Worm (Caenorhabditis elegans) whole organism, L1 larva: ENCODE data around the gene ZK177.12.

Experiments used
- C04F5.9 ChIP-seq: sonication (generic microtip); optimal IDR thresholded peaks from 2 replicates; lab custom pipeline; 2016; ENCODE audit warnings: missing genetic modification characterization, missing compliant biosample characterization
- C16A3.4 ChIP-seq: fragments of 150-350 bp; optimal IDR thresholded peaks from 2 replicates; lab custom pipeline; 2014; ENCODE audit warnings: missing biosample characterization, missing genetic modification characterization
- F16B12.6 ChIP-seq: fragments of 150-350 bp; optimal IDR thresholded peaks from 2 replicates; lab custom pipeline; 2014; ENCODE audit warnings: missing biosample characterization, missing genetic modification characterization
- aha-1 ChIP-seq: fragments of 150-350 bp; optimal IDR thresholded peaks from 2 replicates; lab custom pipeline; 2014; ENCODE audit warnings: missing biosample characterization, missing genetic modification characterization
- alr-1 ChIP-seq: fragments of 200-800 bp; sonication (Bioruptor generic); optimal IDR thresholded peaks from 2 replicates; lab custom pipeline; 2018; ENCODE audit warnings: borderline replicate concordance, mild to moderate bottlenecking, missing genetic modification characterization, missing compliant biosample characterization
- aly-2 ChIP-seq: fragments of 150-350 bp; optimal IDR thresholded peaks from 2 replicates; lab custom pipeline; 2014; ENCODE audit warnings: missing biosample characterization, missing genetic modification characterization
- ceh-8 ChIP-seq: fragments of 200-800 bp; sonication (Bioruptor generic); optimal IDR thresholded peaks from 2 replicates; lab custom pipeline; 2018; ENCODE audit warnings: mild to moderate bottlenecking, missing genetic modification characterization, moderate library complexity, missing compliant biosample characterization
- ceh-88 ChIP-seq: fragments of 200-800 bp; sonication (Bioruptor generic); IDR thresholded peaks from 2 replicates; pipeline ENCODE4 v1.3.6; 2022; ENCODE audit warnings: missing genetic modification characterization, missing compliant biosample characterization
- ceh-90 ChIP-seq: sonication (generic microtip); optimal IDR thresholded peaks from 2 replicates; lab custom pipeline; 2016; ENCODE audit warnings: missing genetic modification characterization, missing compliant biosample characterization
- dpl-1 ChIP-seq, 3 experiments: fragments of 150-350 bp in 2 of 3; sonication (generic microtip) in 1 of 3; optimal IDR thresholded peaks; 2 replicates each; lab custom pipeline; 2014 to 2017; ENCODE audit warnings: missing biosample characterization in 3 of 3, missing genetic modification characterization in 3 of 3, missing genetic modification reagents in 3 of 3
- dsc-1 ChIP-seq: sonication (generic microtip); optimal IDR thresholded peaks from 2 replicates; lab custom pipeline; 2016; ENCODE audit warnings: mild to moderate bottlenecking, missing genetic modification characterization, missing compliant biosample characterization
- efl-1 ChIP-seq, 4 experiments: fragments of 150-350 bp; optimal IDR thresholded peaks in 3 of 4; peaks in 1 of 4; 1 replicate in 1 of 4; 2 replicates in 3 of 4; lab custom pipeline; 2014; ENCODE audit warnings: missing biosample characterization in 2 of 4, missing genetic modification characterization in 2 of 4, missing genetic modification reagents in 2 of 4
- egl-13 ChIP-seq: sonication (generic microtip); optimal IDR thresholded peaks from 2 replicates; lab custom pipeline; 2016; ENCODE audit warnings: missing genotype, missing genetic modification reagents, missing genetic modification characterization, missing compliant biosample characterization
- ets-5 ChIP-seq: fragments of 200-800 bp; sonication (Bioruptor generic); IDR thresholded peaks from 2 replicates; pipeline ENCODE4 v1.3.6; 2022; ENCODE audit warnings: missing genetic modification characterization, missing compliant biosample characterization
- fkh-4 ChIP-seq: sonication (generic microtip); optimal IDR thresholded peaks from 2 replicates; lab custom pipeline; 2016; ENCODE audit warnings: missing compliant biosample characterization, missing genetic modification characterization, borderline replicate concordance
- grh-1 ChIP-seq: fragments of 200-800 bp; sonication (Bioruptor generic); IDR thresholded peaks from 2 replicates; pipeline ENCODE4 v1.3.6; 2022; ENCODE audit warnings: missing genetic modification reagents, missing genetic modification characterization, missing compliant biosample characterization
- hlh-4 ChIP-seq: sonication (generic microtip); optimal IDR thresholded peaks from 2 replicates; lab custom pipeline; 2016; ENCODE audit warnings: mild to moderate bottlenecking, missing genetic modification characterization, missing compliant biosample characterization
- irx-1 ChIP-seq: sonication (generic microtip); optimal IDR thresholded peaks from 2 replicates; lab custom pipeline; 2016; ENCODE audit warnings: missing genetic modification characterization, missing compliant biosample characterization
- isw-1 ChIP-seq: fragments of 200-800 bp; sonication (Bioruptor generic); IDR thresholded peaks from 2 replicates; pipeline ENCODE4 v1.3.6; 2022; ENCODE audit warnings: missing genetic modification characterization, missing compliant biosample characterization
- jun-1 ChIP-seq: fragments of 150-350 bp; optimal IDR thresholded peaks from 2 replicates; lab custom pipeline; 2014; ENCODE audit warnings: missing biosample characterization, missing genetic modification reagents, missing genetic modification characterization
- lin-39 ChIP-seq: fragments of 150-350 bp; optimal IDR thresholded peaks from 2 replicates; lab custom pipeline; 2014; ENCODE audit warnings: missing biosample characterization, missing genetic modification reagents, missing genetic modification characterization
- lir-3 ChIP-seq: sonication (generic microtip); optimal IDR thresholded peaks from 2 replicates; lab custom pipeline; 2016; ENCODE audit warnings: mild to moderate bottlenecking, missing genetic modification characterization, moderate library complexity, missing compliant biosample characterization; ENCODE audit not compliant: poor library complexity
- lsy-2 ChIP-seq, 2 experiments: fragments of 150-350 bp; optimal IDR thresholded peaks; 2 replicates each; lab custom pipeline; 2014; ENCODE audit warnings: missing biosample characterization in 2 of 2, missing genetic modification characterization in 2 of 2
- mdl-1 ChIP-seq, 2 experiments: fragments of 150-350 bp; optimal IDR thresholded peaks; 2 replicates each; lab custom pipeline; 2014 to 2017; ENCODE audit warnings: missing biosample characterization in 2 of 2, missing genetic modification characterization in 2 of 2, inconsistent platforms in 1 of 2
- mef-2 ChIP-seq: fragments of 150-350 bp; optimal IDR thresholded peaks from 2 replicates; lab custom pipeline; 2014; ENCODE audit warnings: missing biosample characterization, missing genetic modification characterization
- mep-1 ChIP-seq: fragments of 150-350 bp; optimal IDR thresholded peaks from 2 replicates; lab custom pipeline; 2014; ENCODE audit warnings: missing biosample characterization, missing genetic modification characterization
- nhr-11 ChIP-seq: fragments of 150-350 bp; optimal IDR thresholded peaks from 2 replicates; lab custom pipeline; 2014; ENCODE audit warnings: missing biosample characterization, missing genetic modification characterization
- nhr-12 ChIP-seq: sonication (generic microtip); optimal IDR thresholded peaks from 2 replicates; lab custom pipeline; 2017; ENCODE audit warnings: missing biosample characterization, missing genetic modification characterization
- nhr-19 ChIP-seq: fragments of 200-800 bp; sonication (Bioruptor generic); conservative IDR thresholded peaks from 2 replicates; pipeline ENCODE4 v1.3.6; 2022; ENCODE audit warnings: missing genetic modification characterization, missing compliant biosample characterization
- nhr-47 ChIP-seq: sonication (generic microtip); optimal IDR thresholded peaks from 2 replicates; lab custom pipeline; 2016; ENCODE audit warnings: mild to moderate bottlenecking, missing genetic modification characterization, moderate library complexity, missing compliant biosample characterization
- nhr-76 ChIP-seq: sonication (generic microtip); optimal IDR thresholded peaks from 2 replicates; lab custom pipeline; 2017; ENCODE audit warnings: missing biosample characterization, missing genetic modification characterization
- nhr-77 ChIP-seq: fragments of 150-350 bp; optimal IDR thresholded peaks from 2 replicates; lab custom pipeline; 2014; ENCODE audit warnings: missing biosample characterization, missing genetic modification characterization
- nhr-84 ChIP-seq: sonication (generic microtip); optimal IDR thresholded peaks from 2 replicates; lab custom pipeline; 2017; ENCODE audit warnings: missing biosample characterization, missing genetic modification characterization
- nhr-85 ChIP-seq: sonication (generic microtip); peaks from one replicate; lab custom pipeline; 2016; ENCODE audit warnings: missing genetic modification characterization, inconsistent platforms, missing compliant biosample characterization
- nhr-90 ChIP-seq: sonication (generic microtip); optimal IDR thresholded peaks from 2 replicates; lab custom pipeline; 2016; ENCODE audit warnings: mild to moderate bottlenecking, missing genetic modification characterization, missing compliant biosample characterization; ENCODE audit not compliant: poor library complexity
- pag-3 ChIP-seq: sonication (generic microtip); optimal IDR thresholded peaks from 2 replicates; lab custom pipeline; 2017; ENCODE audit warnings: missing genetic modification characterization, mild to moderate bottlenecking, missing compliant biosample characterization, antibody characterized with exemption, borderline replicate concordance; ENCODE audit not compliant: insufficient read depth
- pax-3 ChIP-seq: fragments of 200-800 bp; sonication (Bioruptor generic); optimal IDR thresholded peaks from 2 replicates; lab custom pipeline; 2018; ENCODE audit warnings: mild to moderate bottlenecking, missing genetic modification characterization, moderate library complexity, missing compliant biosample characterization
- rnt-1 ChIP-seq: sonication (generic microtip); optimal IDR thresholded peaks from 2 replicates; lab custom pipeline; 2016; ENCODE audit warnings: mild to moderate bottlenecking, missing genetic modification characterization, moderate library complexity, missing compliant biosample characterization
- snpc-4 ChIP-seq: fragments of 150-350 bp; optimal IDR thresholded peaks from 2 replicates; lab custom pipeline; 2014; ENCODE audit warnings: missing biosample characterization, missing genetic modification characterization
- snu-23 ChIP-seq: sonication (generic microtip); optimal IDR thresholded peaks from 2 replicates; lab custom pipeline; 2016; ENCODE audit warnings: missing genetic modification characterization, missing compliant biosample characterization
- sptf-1 ChIP-seq: fragments of 150-350 bp; optimal IDR thresholded peaks from 2 replicates; lab custom pipeline; 2014; ENCODE audit warnings: missing biosample characterization, missing genetic modification characterization
- sup-37 ChIP-seq: fragments of 200-800 bp; sonication (Bioruptor generic); optimal IDR thresholded peaks from 2 replicates; lab custom pipeline; 2018; ENCODE audit warnings: mild to moderate bottlenecking, missing genetic modification characterization, missing compliant biosample characterization
- tbx-2 ChIP-seq: sonication (generic microtip); optimal IDR thresholded peaks from 2 replicates; lab custom pipeline; 2016; ENCODE audit warnings: missing genetic modification characterization, missing compliant biosample characterization
- unc-130 ChIP-seq: fragments of 150-350 bp; optimal IDR thresholded peaks from 2 replicates; lab custom pipeline; 2017; ENCODE audit warnings: missing biosample characterization, missing genetic modification characterization, inconsistent platforms
- unc-30 ChIP-seq: sonication (generic microtip); optimal IDR thresholded peaks from 2 replicates; lab custom pipeline; 2017; ENCODE audit warnings: missing biosample characterization, missing genetic modification characterization
- unc-62 ChIP-seq: fragments of 150-350 bp; optimal IDR thresholded peaks from 2 replicates; lab custom pipeline; 2014; ENCODE audit warnings: missing biosample characterization, missing genetic modification reagents, missing genetic modification characterization
- unc-86 ChIP-seq: sonication (generic microtip); optimal IDR thresholded peaks from 2 replicates; lab custom pipeline; 2016; ENCODE audit warnings: missing genetic modification characterization, missing compliant biosample characterization
- vab-15 ChIP-seq: sonication (generic microtip); optimal IDR thresholded peaks from 2 replicates; lab custom pipeline; 2017; ENCODE audit warnings: missing genotype, mild to moderate bottlenecking, missing genetic modification characterization, missing compliant biosample characterization
- xbp-1 ChIP-seq: sonication (generic microtip); optimal IDR thresholded peaks from 2 replicates; lab custom pipeline; 2016; ENCODE audit warnings: missing genetic modification characterization, missing compliant biosample characterization
- ztf-4 ChIP-seq: fragments of 150-350 bp; optimal IDR thresholded peaks from 2 replicates; lab custom pipeline; 2014; ENCODE audit warnings: missing biosample characterization, missing genetic modification characterization

ZK177.12 gene

ce11 chrII:5511417-5512353 is 9.8 kb upstream of the ZK177.12 start:
- TF ChIP-seq aha-1 (tag; lab: Kevin White, UChicago) (no peak), nhr-85 (tag; lab: Kevin White, UChicago) (peak; percentile 78), lsy-2 (tag; optimal IDR thresholded peaks at IDR 0.05; lab: Kevin White, UChicago) (peak in 1 of 2 experiments; percentile 48), efl-1 (optimal IDR thresholded peaks at IDR 0.05; lab: Kevin White, UChicago) (peak; percentile 37 to 40), efl-1 (GFP tag; optimal IDR thresholded peaks at IDR 0.05 in 1 of 2; lab: Kevin White, UChicago) (peak; percentile 32 to 82), irx-1 (tag; lab: Kevin White, UChicago) (peak; percentile 71), ceh-8 (GFP tag; lab: Kevin White, UChicago) (no peak), sptf-1 (tag; lab: Kevin White, UChicago) (no peak), xbp-1 (tag; lab: Kevin White, UChicago) (peak; percentile 1), nhr-47 (tag; lab: Kevin White, UChicago) (peak; percentile 59), mef-2 (tag; lab: Kevin White, UChicago) (no peak), aly-2 (tag; lab: Kevin White, UChicago) (no peak), isw-1 (peak; percentile 8; the same call in 1 of the 2 replicates), nhr-12 (tag; lab: Kevin White, UChicago) (no peak), alr-1 (no peak), ztf-4 (tag; lab: Kevin White, UChicago) (no peak), C04F5.9 (tag; lab: Kevin White, UChicago) (peak; percentile 40), snu-23 (GFP tag; lab: Kevin White, UChicago) (peak; percentile 17), tbx-2 (tag; lab: Kevin White, UChicago) (no peak), lin-39 (no peak), rnt-1 (tag; lab: Kevin White, UChicago) (peak; percentile 59), grh-1 (GFP tag; lab: Robert Waterston, UW) (no peak), C16A3.4 (tag; lab: Kevin White, UChicago) (no peak), sup-37 (GFP tag; lab: Kevin White, UChicago) (no peak), mdl-1 (tag; optimal IDR thresholded peaks at IDR 0.05; lab: Kevin White, UChicago) (no peak), unc-130 (tag; lab: Kevin White, UChicago) (no peak), ets-5 (GFP tag; lab: Robert Waterston, UW) (no peak), F16B12.6 (tag; lab: Kevin White, UChicago) (no peak), nhr-90 (tag; lab: Kevin White, UChicago) (no peak), nhr-77 (tag; lab: Kevin White, UChicago) (no peak), pag-3 (tag; lab: Kevin White, UChicago) (no peak), hlh-4 (tag; lab: Kevin White, UChicago) (no peak), nhr-11 (no peak), ceh-90 (tag; lab: Kevin White, UChicago) (peak; percentile 82), dsc-1 (tag; lab: Kevin White, UChicago) (peak; percentile 55), ceh-88 (peak; percentile 37; the same call in 1 of the 2 replicates), nhr-76 (tag; lab: Kevin White, UChicago) (no peak), egl-13 (tag; lab: Kevin White, UChicago) (peak; percentile 52), snpc-4 (tag; lab: Kevin White, UChicago) (no peak), fkh-4 (tag; lab: Kevin White, UChicago) (peak; percentile 53), dpl-1 (GFP tag; optimal IDR thresholded peaks at IDR 0.05; lab: Kevin White, UChicago) (peak in 1 of 3 experiments; percentile 39), vab-15 (tag; lab: Kevin White, UChicago) (no peak), jun-1 (tag; lab: Kevin White, UChicago) (no peak), unc-30 (tag; lab: Kevin White, UChicago) (no peak), nhr-19 (GFP tag; lab: Robert Waterston, UW) (no peak; the same call in 1 of the 2 replicates), pax-3 (tag; lab: Kevin White, UChicago) (no peak), unc-62 (GFP tag; lab: Kevin White, UChicago) (no peak), lir-3 (tag; lab: Kevin White, UChicago) (peak; percentile 54), unc-86 (peak; percentile 34), mep-1 (tag; lab: Kevin White, UChicago) (peak; percentile 15), nhr-84 (tag; lab: Kevin White, UChicago) (no peak)
